Fruit fly (Drosophila melanogaster) whole organism, embryonic: ENCODE measurements around the gene CG8568.

ENCODE experiments used
- Atf-2 ChIP-seq: fragments of 200-800 bp; sonication (Bioruptor generic); optimal IDR thresholded peaks from 2 replicates; lab custom pipeline; 2016; ENCODE audit warnings: missing biosample characterization, missing genetic modification characterization
- C15 ChIP-seq: fragments of 200-800 bp; sonication (Bioruptor generic); IDR thresholded peaks from 3 replicates; pipeline ENCODE4 v1.3.6; 2022; ENCODE audit warnings: missing biosample characterization, missing genetic modification characterization
- CG10654 ChIP-seq: fragments of 200-800 bp; sonication (Bioruptor generic); optimal IDR thresholded peaks from 2 replicates; lab custom pipeline; 2016; ENCODE audit warnings: missing biosample characterization, missing genetic modification characterization
- CG10959 ChIP-seq: fragments of 200-800 bp; sonication (Bioruptor generic); IDR thresholded peaks from 2 replicates; pipeline ENCODE4 v1.3.6; 2022; ENCODE audit warnings: missing biosample characterization, missing genetic modification characterization
- CG11093 ChIP-seq: fragments of 200-800 bp; sonication (Bioruptor generic); IDR thresholded peaks from 3 replicates; pipeline ENCODE4 v1.3.6; 2022; ENCODE audit warnings: missing biosample characterization, missing genetic modification characterization
- CG11456 ChIP-seq: fragments of 200-800 bp; sonication (Bioruptor generic); IDR thresholded peaks from 3 replicates; pipeline ENCODE4 v1.3.6; 2022; ENCODE audit warnings: missing biosample characterization, missing genetic modification characterization
- CG12071 ChIP-seq: fragments of 200-800 bp; sonication (Bioruptor generic); optimal IDR thresholded peaks from 3 replicates; lab custom pipeline; 2018; ENCODE audit warnings: missing biosample characterization, mild to moderate bottlenecking, missing genetic modification characterization
- CG13296 ChIP-seq: fragments of 200-800 bp; sonication (Bioruptor generic); optimal IDR thresholded peaks from 3 replicates; lab custom pipeline; 2018; ENCODE audit warnings: missing biosample characterization, mild to moderate bottlenecking, missing genetic modification characterization
- CG14710 ChIP-seq: fragments of 200-800 bp; sonication (Bioruptor generic); optimal IDR thresholded peaks from 3 replicates; lab custom pipeline; 2019; ENCODE audit warnings: missing biosample characterization, mild to moderate bottlenecking, missing genetic modification characterization, moderate library complexity
- CG15479 ChIP-seq: fragments of 200-800 bp; sonication (Bioruptor generic); optimal IDR thresholded peaks from 3 replicates; lab custom pipeline; 2019; ENCODE audit warnings: missing biosample characterization, mild to moderate bottlenecking, missing genetic modification characterization, moderate library complexity
- CG3163 ChIP-seq: fragments of 200-800 bp; sonication (Bioruptor generic); optimal IDR thresholded peaks from 3 replicates; lab custom pipeline; 2016; ENCODE audit warnings: missing biosample characterization, missing genetic modification characterization
- CG3407 ChIP-seq: fragments of 200-800 bp; sonication (Bioruptor generic); optimal IDR thresholded peaks from 2 replicates; lab custom pipeline; 2018; ENCODE audit warnings: missing biosample characterization, mild to moderate bottlenecking, missing genetic modification characterization
- CG34376 ChIP-seq: fragments of 200-800 bp; sonication (Bioruptor generic); optimal IDR thresholded peaks from 2 replicates; lab custom pipeline; 2018; ENCODE audit warnings: missing biosample characterization, mild to moderate bottlenecking, missing genetic modification characterization
- CG3847 ChIP-seq: fragments of 200-800 bp; sonication (Bioruptor generic); IDR thresholded peaks from 2 replicates; pipeline ENCODE4 v1.3.6; 2022; ENCODE audit warnings: missing biosample characterization, missing genetic modification characterization
- CG7556 ChIP-seq: fragments of 200-800 bp; sonication (Bioruptor generic); optimal IDR thresholded peaks from 2 replicates; lab custom pipeline; 2017; ENCODE audit warnings: missing biosample characterization, mild to moderate bottlenecking, missing genetic modification characterization
- CG7786 ChIP-seq: fragments of 200-800 bp; sonication (Bioruptor generic); optimal IDR thresholded peaks from 2 replicates; lab custom pipeline; 2016; ENCODE audit warnings: missing biosample characterization, missing genetic modification characterization
- CG7839 ChIP-seq: fragments of 200-800 bp; sonication (Bioruptor generic); optimal IDR thresholded peaks from 3 replicates; lab custom pipeline; 2018; ENCODE audit warnings: missing biosample characterization, mild to moderate bottlenecking, missing genetic modification characterization, moderate library complexity
- CG7928 ChIP-seq: fragments of 200-800 bp; sonication (Bioruptor generic); optimal IDR thresholded peaks from 2 replicates; lab custom pipeline; 2017; ENCODE audit warnings: missing biosample characterization, mild to moderate bottlenecking, missing genetic modification characterization
- CG8924 ChIP-seq: fragments of 200-800 bp; optimal IDR thresholded peaks from 3 replicates; lab custom pipeline; 2019; ENCODE audit warnings: missing biosample characterization, mild to moderate bottlenecking, missing genetic modification characterization, moderate library complexity
- CG9215 ChIP-seq: fragments of 200-800 bp; sonication (Bioruptor generic); IDR thresholded peaks from 2 replicates; pipeline ENCODE4 v1.3.6; 2022; ENCODE audit warnings: missing biosample characterization, missing genetic modification characterization
- CG9727 ChIP-seq: fragments of 200-800 bp; sonication (Bioruptor generic); optimal IDR thresholded peaks from 3 replicates; lab custom pipeline; 2017; ENCODE audit warnings: missing biosample characterization, mild to moderate bottlenecking, missing genetic modification characterization
- CHES-1-like ChIP-seq: fragments of 200-800 bp; sonication (Bioruptor generic); optimal IDR thresholded peaks from 2 replicates; lab custom pipeline; 2016; ENCODE audit warnings: missing biosample characterization, missing genetic modification characterization
- CrebB ChIP-seq: fragments of 200-800 bp; sonication (Bioruptor generic); optimal IDR thresholded peaks from 3 replicates; lab custom pipeline; 2018; ENCODE audit warnings: missing biosample characterization, mild to moderate bottlenecking, missing genetic modification characterization
- Dad ChIP-seq: fragments of 200-800 bp; sonication (Bioruptor generic); optimal IDR thresholded peaks from 3 replicates; lab custom pipeline; 2016; ENCODE audit warnings: missing biosample characterization, missing genetic modification characterization
- Fer3 ChIP-seq: fragments of 200-800 bp; sonication (Bioruptor generic); optimal IDR thresholded peaks from 2 replicates; lab custom pipeline; 2018; ENCODE audit warnings: missing biosample characterization, mild to moderate bottlenecking, missing genetic modification characterization, moderate library complexity
- H2.0 ChIP-seq: fragments of 200-800 bp; sonication (Bioruptor generic); IDR thresholded peaks from 2 replicates; pipeline ENCODE4 v1.3.6; 2022; ENCODE audit warnings: missing biosample characterization, missing genetic modification characterization
- MBD-R2 ChIP-seq: fragments of 200-800 bp; sonication (Bioruptor generic); IDR thresholded peaks from 2 replicates; pipeline ENCODE4 v1.3.6; 2022; ENCODE audit warnings: missing biosample characterization, missing genetic modification characterization
- Nf-YC ChIP-seq: fragments of 200-800 bp; optimal IDR thresholded peaks from 3 replicates; lab custom pipeline; 2019; ENCODE audit warnings: missing biosample characterization, mild to moderate bottlenecking, missing genetic modification characterization, moderate library complexity
- Rx ChIP-seq: fragments of 200-800 bp; sonication (Bioruptor generic); IDR thresholded peaks from 2 replicates; pipeline ENCODE4 v1.3.6; 2022; ENCODE audit warnings: missing biosample characterization, missing genetic modification characterization
- Sin3A ChIP-seq: fragments of >200 bp; optimal IDR thresholded peaks from 2 replicates; lab custom pipeline; 2018
- Ssrp ChIP-seq: fragments of 200-800 bp; sonication (Bioruptor generic); optimal IDR thresholded peaks from 2 replicates; lab custom pipeline; 2018; ENCODE audit warnings: missing biosample characterization, mild to moderate bottlenecking, missing genetic modification characterization, moderate library complexity
- ap ChIP-seq: fragments of 200-800 bp; sonication (Bioruptor generic); IDR thresholded peaks from 2 replicates; pipeline ENCODE4 v1.3.6; 2022; ENCODE audit warnings: missing biosample characterization, missing genetic modification characterization
- bcd ChIP-seq: fragments of 200-800 bp; sonication (Bioruptor generic); optimal IDR thresholded peaks from 2 replicates; lab custom pipeline; 2017; ENCODE audit warnings: missing biosample characterization, mild to moderate bottlenecking, missing genetic modification characterization
- br ChIP-seq: fragments of >200 bp; optimal IDR thresholded peaks from 2 replicates; lab custom pipeline; 2017
- chif ChIP-seq, 2 experiments: fragments of 200-800 bp; sonication (Bioruptor generic); optimal IDR thresholded peaks; 3 replicates each; lab custom pipeline; 2016; ENCODE audit warnings: missing biosample characterization in 2 of 2, missing genetic modification characterization in 2 of 2
- chm ChIP-seq: fragments of 200-800 bp; sonication (Bioruptor generic); IDR thresholded peaks from 2 replicates; pipeline ENCODE4 v1.3.6; 2022; ENCODE audit warnings: missing biosample characterization, missing genetic modification characterization
- croc ChIP-seq: fragments of 200-800 bp; sonication (Bioruptor generic); conservative IDR thresholded peaks from 3 replicates; pipeline ENCODE4 v1.3.6; 2022; ENCODE audit warnings: missing biosample characterization, missing genetic modification characterization
- exex ChIP-seq: fragments of 200-800 bp; sonication (Bioruptor generic); optimal IDR thresholded peaks from 4 replicates; lab custom pipeline; 2018; ENCODE audit warnings: missing biosample characterization, mild to moderate bottlenecking, missing genetic modification characterization, moderate library complexity
- ftz-f1 ChIP-seq: fragments of 200-800 bp; sonication (Bioruptor generic); optimal IDR thresholded peaks from 2 replicates; lab custom pipeline; 2016; ENCODE audit warnings: missing biosample characterization, missing genetic modification characterization
- gce ChIP-seq: fragments of 200-800 bp; sonication (Bioruptor generic); IDR thresholded peaks from 3 replicates; pipeline ENCODE4 v1.3.6; 2022; ENCODE audit warnings: missing biosample characterization, missing genetic modification characterization
- inv ChIP-seq: fragments of 200-800 bp; sonication (Bioruptor generic); IDR thresholded peaks from 2 replicates; pipeline ENCODE4 v1.3.6; 2022; ENCODE audit warnings: missing biosample characterization, missing genetic modification characterization; ENCODE audit not compliant: partially characterized antibody
- jing ChIP-seq: fragments of 200-800 bp; sonication (Bioruptor generic); optimal IDR thresholded peaks from 2 replicates; lab custom pipeline; 2018; ENCODE audit warnings: missing biosample characterization, mild to moderate bottlenecking, missing genetic modification characterization
- klu ChIP-seq: fragments of 200-800 bp; sonication (Bioruptor generic); IDR thresholded peaks from 2 replicates; pipeline ENCODE4 v1.3.6; 2022; ENCODE audit warnings: missing biosample characterization, missing genetic modification characterization
- lilli ChIP-seq: fragments of 200-800 bp; sonication (Bioruptor generic); optimal IDR thresholded peaks from 3 replicates; lab custom pipeline; 2016; ENCODE audit warnings: missing biosample characterization, missing genetic modification characterization
- lmd ChIP-seq: fragments of 200-800 bp; sonication (Bioruptor generic); IDR thresholded peaks from 2 replicates; pipeline ENCODE4 v1.3.6; 2022; ENCODE audit warnings: missing biosample characterization, missing genetic modification characterization
- org-1 ChIP-seq: fragments of 200-800 bp; sonication (Bioruptor generic); optimal IDR thresholded peaks from 2 replicates; lab custom pipeline; 2017; ENCODE audit warnings: missing biosample characterization, missing genetic modification characterization
- rib ChIP-seq: fragments of 200-800 bp; sonication (Bioruptor generic); IDR thresholded peaks from 2 replicates; pipeline ENCODE4 v1.3.6; 2022; ENCODE audit warnings: missing biosample characterization, missing genetic modification characterization
- sc ChIP-seq, 3 experiments: fragments of >200 bp in 2 of 3; fragments of 200-800 bp in 1 of 3; sonication (Bioruptor generic) in 1 of 3; optimal IDR thresholded peaks; 2 replicates in 2 of 3; 3 replicates in 1 of 3; lab custom pipeline; 2017; ENCODE audit warnings: mild to moderate bottlenecking in 1 of 3, missing biosample characterization in 1 of 3, missing genetic modification characterization in 1 of 3, missing genetic modification reagents in 1 of 3
- sna ChIP-seq: fragments of 200-800 bp; sonication (Bioruptor generic); IDR thresholded peaks from 2 replicates; pipeline ENCODE4 v1.3.6; 2022; ENCODE audit warnings: missing biosample characterization, missing genetic modification characterization; ENCODE audit not compliant: partially characterized antibody
- ssp ChIP-seq: fragments of 200-800 bp; sonication (Bioruptor generic); IDR thresholded peaks from 2 replicates; pipeline ENCODE4 v1.3.6; 2022; ENCODE audit warnings: missing biosample characterization, missing genetic modification characterization
- twi ChIP-seq: fragments of 200-800 bp; optimal IDR thresholded peaks from 2 replicates; lab custom pipeline; 2019; ENCODE audit warnings: missing biosample characterization, mild to moderate bottlenecking, missing genetic modification characterization, moderate library complexity
- usp ChIP-seq: fragments of >200 bp; optimal IDR thresholded peaks from 2 replicates; lab custom pipeline; 2017; ENCODE audit warnings: missing biosample characterization, missing genetic modification characterization

The CG8568 gene

DNA sequence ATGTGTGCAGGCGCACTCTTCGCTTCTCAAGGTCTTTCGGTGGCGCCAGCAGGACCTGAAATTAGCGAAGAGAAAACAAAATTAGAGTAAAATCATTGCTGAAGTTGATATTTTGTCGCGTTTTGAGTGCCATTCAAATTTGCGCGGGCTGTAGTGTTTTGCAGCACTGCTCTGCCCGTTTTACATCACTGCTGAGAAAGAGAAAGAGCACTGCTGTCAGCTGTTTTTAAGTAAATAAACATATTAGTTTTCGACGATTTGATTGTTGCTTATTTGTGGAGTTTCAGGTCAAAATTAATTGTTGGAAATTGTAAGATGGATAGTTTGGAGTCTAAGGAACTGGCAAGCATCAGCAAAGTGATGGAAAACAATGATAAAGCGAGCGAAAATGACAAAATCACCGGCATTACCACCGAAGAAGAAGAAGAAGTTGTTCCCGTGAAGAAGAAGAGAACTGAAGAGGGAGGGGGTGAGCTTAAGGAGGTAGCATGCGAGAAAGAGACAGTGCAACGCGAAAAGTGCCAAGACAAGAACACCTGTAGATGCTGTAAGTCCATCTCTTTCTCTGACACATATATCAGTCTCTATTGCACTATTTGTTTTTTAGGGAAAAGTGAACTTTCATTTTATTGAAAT, 28.9 kb downstream of the CG8568 start, which contains the start of gene ENGase (continued):
- TF ChIP-seq sna (GFP tag; lab: Robert Waterston, UW) (no peak), H2.0 (GFP tag; lab: Robert Waterston, UW) (no peak), MBD-R2 (GFP tag; lab: Robert Waterston, UW) (peak; percentile 70), CHES-1-like (GFP tag; lab: Kevin White, UChicago) (peak; percentile 33), CG12071 (GFP tag; lab: Kevin White, UChicago) (no peak), sc (optimal IDR thresholded peaks at IDR 0.05; lab: Kevin White, UChicago) (no peak), sc (GFP tag; optimal IDR thresholded peaks at IDR 0.05; lab: Kevin White, UChicago) (no peak), CG14710 (peak; percentile 5), klu (GFP tag; lab: Robert Waterston, UW) (no peak), CG15479 (GFP tag; lab: Kevin White, UChicago) (no peak), usp (GFP tag; lab: Kevin White, UChicago) (no peak), twi (tag; lab: Kevin White, UChicago) (peak; percentile 7), org-1 (GFP tag; lab: Kevin White, UChicago) (no peak), Dad (GFP tag; lab: Kevin White, UChicago) (no peak), CG11093 (GFP tag; lab: Robert Waterston, UW) (no peak), CrebB (tag; lab: Kevin White, UChicago) (no peak), CG8924 (tag; lab: Kevin White, UChicago) (peak; percentile 8), CG7928 (GFP tag; lab: Kevin White, UChicago) (no peak), chif (GFP tag; optimal IDR thresholded peaks at IDR 0.05; lab: Kevin White, UChicago) (no peak), CG7839 (tag; lab: Kevin White, UChicago) (no peak), CG9215 (GFP tag; lab: Robert Waterston, UW) (no peak), gce (no peak), Atf-2 (GFP tag; lab: Kevin White, UChicago) (no peak), Fer3 (tag; lab: Kevin White, UChicago) (no peak), lilli (no peak), CG7786 (GFP tag; lab: Kevin White, UChicago) (no peak), exex (tag; lab: Kevin White, UChicago) (no peak), inv (GFP tag; lab: Robert Waterston, UW) (no peak), Rx (GFP tag; lab: Robert Waterston, UW) (no peak), CG7556 (GFP tag; lab: Kevin White, UChicago) (no peak), CG3847 (GFP tag; lab: Robert Waterston, UW) (peak; percentile 39; the same call in 1 of the 2 replicates), CG10959 (GFP tag; lab: Robert Waterston, UW) (no peak), ap (no peak), chm (GFP tag; lab: Robert Waterston, UW) (no peak), CG34376 (GFP tag; lab: Kevin White, UChicago) (no peak), rib (GFP tag; lab: Robert Waterston, UW) (no peak), Sin3A (peak; percentile 76), br (lab: Kevin White, UChicago) (no peak), CG11456 (no peak), croc (GFP tag; lab: Robert Waterston, UW) (no peak), Nf-YC (tag; lab: Kevin White, UChicago) (no peak), ssp (GFP tag; lab: Robert Waterston, UW) (no peak), jing (GFP tag; lab: Kevin White, UChicago) (no peak), lmd (GFP tag; lab: Robert Waterston, UW) (no peak), CG3407 (GFP tag; lab: Kevin White, UChicago) (no peak), bcd (GFP tag; lab: Kevin White, UChicago) (no peak), CG13296 (no peak), CG10654 (no peak), Ssrp (tag; lab: Kevin White, UChicago) (no peak), C15 (GFP tag; lab: Robert Waterston, UW) (no peak), CG9727 (GFP tag; lab: Kevin White, UChicago) (no peak), CG3163 (GFP tag; lab: Kevin White, UChicago) (no peak), ftz-f1 (GFP tag; lab: Kevin White, UChicago) (no peak)
